Fruit fly (Drosophila melanogaster): ENCODE data around the gene CG6184.

CG6184 gene

dm6 chr3R:19625300-19626230 is 32.1 kb downstream of the CG6184 start (continued):
- no peak for TF ChIP-seq CG7745 (tag; optimal IDR thresholded peaks at IDR 0.05)
- peak; percentile 91 for TF ChIP-seq gcm (GFP tag; optimal IDR thresholded peaks at IDR 0.05)
- no peak for TF ChIP-seq lov (optimal IDR thresholded peaks at IDR 0.05)
- TF ChIP-seq lov (GFP tag; IDR thresholded peaks at IDR 0.05): peak; percentile 30; the same call in 1 of the 3 replicates
- TF ChIP-seq NFAT (GFP tag; IDR thresholded peaks at IDR 0.05): peak; percentile 28; the same call in 1 of the 2 replicates
- TF ChIP-seq Dbx (GFP tag; IDR thresholded peaks at IDR 0.05): 0 out of 3 replicates have a peak, but pooled peaks have one; percentile 20

- no peak for TF ChIP-seq emc (GFP tag; optimal IDR thresholded peaks at IDR 0.05)
- TF ChIP-seq CG4730 (GFP tag; IDR thresholded peaks at IDR 0.05): no peak
- peak; percentile 70 for TF ChIP-seq Med (GFP tag)
- TF ChIP-seq CG10147 (GFP tag; optimal IDR thresholded peaks at IDR 0.05): peak; percentile 22
- peak; percentile 48; the same call in 1 of the 2 replicates for TF ChIP-seq CG32532 (GFP tag; IDR thresholded peaks at IDR 0.05)
- TF ChIP-seq pan (optimal IDR thresholded peaks at IDR 0.05): no peak
- peak in 1 of 2 experiments; percentile 30 for TF ChIP-seq pan (GFP tag; optimal IDR thresholded peaks at IDR 0.05 in 1 of 2, IDR thresholded peaks at IDR 0.05 in 1 of 2)
- no peak for TF ChIP-seq CG10543 (GFP tag; optimal IDR thresholded peaks at IDR 0.05)
- peak; percentile 42 for TF ChIP-seq CG12769 (tag; optimal IDR thresholded peaks at IDR 0.05)
- peak; percentile 68 for TF ChIP-seq gem (tag; optimal IDR thresholded peaks at IDR 0.05)
- TF ChIP-seq odd (GFP tag; optimal IDR thresholded peaks at IDR 0.05): no peak
- peak; percentile 34 for TF ChIP-seq ftz-f1 (GFP tag; optimal IDR thresholded peaks at IDR 0.05)
- peak; percentile 68 for TF ChIP-seq sug (tag; optimal IDR thresholded peaks at IDR 0.05)
- TF ChIP-seq CrebB (tag; optimal IDR thresholded peaks at IDR 0.05): no peak
- TF ChIP-seq CG13894 (tag; optimal IDR thresholded peaks at IDR 0.05): peak; percentile 59
- no peak for TF ChIP-seq CG8290 (GFP tag; optimal IDR thresholded peaks at IDR 0.05)
- TF ChIP-seq CG8290 (tag; optimal IDR thresholded peaks at IDR 0.05): peak in 1 of 2 experiments; percentile 13
- peak; percentile 19 for TF ChIP-seq exex (tag; optimal IDR thresholded peaks at IDR 0.05)
- no peak for TF ChIP-seq E2f1 (GFP tag; IDR thresholded peaks at IDR 0.05)
- TF ChIP-seq danr (GFP tag; IDR thresholded peaks at IDR 0.05): no peak
- no peak for TF ChIP-seq CG18619 (GFP tag; optimal IDR thresholded peaks at IDR 0.05)
- no peak for TF ChIP-seq Chrac-16 (GFP tag; optimal IDR thresholded peaks at IDR 0.05)
- peak; percentile 67 for TF ChIP-seq grn (GFP tag; optimal IDR thresholded peaks at IDR 0.05)
- TF ChIP-seq gro (GFP tag; optimal IDR thresholded peaks at IDR 0.05): peak; percentile 7
- TF ChIP-seq Bteb2 (GFP tag; optimal IDR thresholded peaks at IDR 0.05): no peak
- peak in 1 of 2 experiments; percentile 59 for TF ChIP-seq Trl (optimal IDR thresholded peaks at IDR 0.05)
- TF ChIP-seq Trl (GFP tag; optimal IDR thresholded peaks at IDR 0.05): no peak
- no peak for TF ChIP-seq az2 (GFP tag; optimal IDR thresholded peaks at IDR 0.05)
- TF ChIP-seq CG3995 (GFP tag; optimal IDR thresholded peaks at IDR 0.05): no peak
- TF ChIP-seq twi (tag; optimal IDR thresholded peaks at IDR 0.05): no peak
- TF ChIP-seq NFAT (GFP tag; IDR thresholded peaks at IDR 0.05): 0 out of 2 replicates have a peak, but pooled peaks have one; percentile 21
- peak; percentile 51 for TF ChIP-seq Rfx (GFP tag; IDR thresholded peaks at IDR 0.05)
- TF ChIP-seq chinmo (GFP tag; IDR thresholded peaks at IDR 0.05; ENCODE audit: partially characterized antibody): peak; percentile 75; the same call in 1 of the 4 replicates
- peak; percentile 70 for TF ChIP-seq sd (tag; optimal IDR thresholded peaks at IDR 0.05)
- no peak for TF ChIP-seq CG31224 (GFP tag; IDR thresholded peaks at IDR 0.05)
- TF ChIP-seq rib (GFP tag; IDR thresholded peaks at IDR 0.05): 0 out of 2 replicates have a peak, but pooled peaks have one; percentile 21
These were observed 33.2 kb downstream of the CG6184 start for dm6 chr3R:19624482-19624881.
